Worm (Caenorhabditis elegans) whole organism, L3 larva: ENCODE results near the gene nduc-2.
A peak's percentile ranks its signal among the peaks of the same experiment; 100 is the strongest.

Experiments
- R02D3.7 ChIP-seq: fragments of 150-350 bp; optimal IDR thresholded peaks from 2 replicates; lab custom pipeline; 2014; ENCODE audit warnings: missing biosample characterization, missing genetic modification characterization
- ZK546.5 ChIP-seq: sonication (generic microtip); optimal IDR thresholded peaks from 2 replicates; lab custom pipeline; 2017; ENCODE audit warnings: missing biosample characterization, missing genetic modification characterization
- aly-2 ChIP-seq: fragments of 150-350 bp; optimal IDR thresholded peaks from 2 replicates; lab custom pipeline; 2014; ENCODE audit warnings: missing biosample characterization, missing genetic modification characterization
- ama-1 ChIP-seq: fragments of 150-350 bp; optimal IDR thresholded peaks from 2 replicates; lab custom pipeline; 2018
- ceh-28 ChIP-seq: fragments of 150-350 bp; optimal IDR thresholded peaks from 2 replicates; lab custom pipeline; 2014; ENCODE audit warnings: missing biosample characterization, missing genetic modification reagents, missing genetic modification characterization
- ceh-82 ChIP-seq: fragments of 150-350 bp; optimal IDR thresholded peaks from 2 replicates; lab custom pipeline; 2014; ENCODE audit warnings: missing biosample characterization, missing genetic modification characterization
- ceh-9 ChIP-seq: sonication (generic microtip); optimal IDR thresholded peaks from 2 replicates; lab custom pipeline; 2018; ENCODE audit warnings: missing biosample characterization, missing genetic modification characterization
- daf-12 ChIP-seq: fragments of 150-350 bp; optimal IDR thresholded peaks from 2 replicates; lab custom pipeline; 2014; ENCODE audit warnings: missing biosample characterization, missing genetic modification reagents, missing genetic modification characterization
- egl-27 ChIP-seq: sonication (generic microtip); optimal IDR thresholded peaks from 4 replicates; lab custom pipeline; 2017; ENCODE audit warnings: missing biosample characterization, missing genetic modification reagents, missing genetic modification characterization
- egl-5 ChIP-seq: fragments of 150-350 bp; optimal IDR thresholded peaks from 2 replicates; lab custom pipeline; 2017; ENCODE audit warnings: missing biosample characterization, missing genetic modification reagents, missing genetic modification characterization, inconsistent platforms
- elt-1 ChIP-seq: fragments of 150-350 bp; optimal IDR thresholded peaks from 2 replicates; lab custom pipeline; 2014; ENCODE audit warnings: missing biosample characterization, missing genetic modification characterization
- elt-2 ChIP-seq: sonication (generic microtip); optimal IDR thresholded peaks from 2 replicates; lab custom pipeline; 2016; ENCODE audit warnings: missing genetic modification reagents, mild to moderate bottlenecking, missing genetic modification characterization, missing compliant biosample characterization
- elt-3 ChIP-seq, 3 experiments: fragments of 150-350 bp in 1 of 3; sonication (generic microtip) in 2 of 3; optimal IDR thresholded peaks; 2 replicates in 2 of 3; 4 replicates in 1 of 3; lab custom pipeline; 2014 to 2017; ENCODE audit warnings: missing biosample characterization in 3 of 3, missing genetic modification characterization in 3 of 3
- fkh-10 ChIP-seq: sonication (generic microtip); optimal IDR thresholded peaks from 2 replicates; lab custom pipeline; 2017; ENCODE audit warnings: missing biosample characterization, missing genetic modification reagents, missing genetic modification characterization
- fkh-2 ChIP-seq: fragments of 150-350 bp; optimal IDR thresholded peaks from 2 replicates; lab custom pipeline; 2014; ENCODE audit warnings: missing biosample characterization, missing genetic modification reagents, missing genetic modification characterization
- hmg-11 ChIP-seq: sonication (generic microtip); optimal IDR thresholded peaks from 2 replicates; lab custom pipeline; 2016; ENCODE audit warnings: missing genetic modification characterization, missing compliant biosample characterization
- jun-1 ChIP-seq: fragments of 150-350 bp; optimal IDR thresholded peaks from 2 replicates; lab custom pipeline; 2014; ENCODE audit warnings: missing biosample characterization, missing genetic modification reagents, missing genetic modification characterization
- lin-15B ChIP-seq: fragments of 150-350 bp; optimal IDR thresholded peaks from 2 replicates; lab custom pipeline; 2014; ENCODE audit warnings: missing biosample characterization, missing genetic modification characterization
- lin-39 ChIP-seq: fragments of 150-350 bp; optimal IDR thresholded peaks from 2 replicates; lab custom pipeline; 2018; ENCODE audit warnings: missing biosample characterization, missing genetic modification reagents, missing genetic modification characterization
- mdl-1 ChIP-seq: fragments of 150-350 bp; optimal IDR thresholded peaks from 2 replicates; lab custom pipeline; 2014; ENCODE audit warnings: missing biosample characterization, missing genetic modification characterization
- nfya-1 ChIP-seq: sonication (generic microtip); optimal IDR thresholded peaks from 2 replicates; lab custom pipeline; 2017; ENCODE audit warnings: missing genetic modification characterization, mild to moderate bottlenecking, missing compliant biosample characterization, antibody characterized with exemption, moderate library complexity; ENCODE audit not compliant: insufficient read depth
- nhr-11 ChIP-seq: fragments of 150-350 bp; optimal IDR thresholded peaks from 2 replicates; lab custom pipeline; 2014; ENCODE audit warnings: missing biosample characterization, missing genetic modification characterization
- nhr-23 ChIP-seq: fragments of 150-350 bp; optimal IDR thresholded peaks from 2 replicates; lab custom pipeline; 2014; ENCODE audit warnings: missing biosample characterization, missing genetic modification reagents, missing genetic modification characterization
- nhr-25 ChIP-seq: sonication (generic microtip); optimal IDR thresholded peaks from 2 replicates; lab custom pipeline; 2017; ENCODE audit warnings: missing biosample characterization, missing genetic modification characterization
- nhr-28 ChIP-seq: fragments of 150-350 bp; optimal IDR thresholded peaks from 2 replicates; lab custom pipeline; 2014; ENCODE audit warnings: missing biosample characterization, missing genetic modification characterization
- nhr-43 ChIP-seq: sonication (generic microtip); optimal IDR thresholded peaks from 2 replicates; lab custom pipeline; 2016; ENCODE audit warnings: mild to moderate bottlenecking, missing genetic modification characterization, missing compliant biosample characterization; ENCODE audit not compliant: poor library complexity, severe bottlenecking
- nhr-76 ChIP-seq: fragments of 150-350 bp; sonication (generic microtip); optimal IDR thresholded peaks from 5 replicates; lab custom pipeline; 2014; ENCODE audit warnings: missing biosample characterization, missing genetic modification characterization
- pha-4 ChIP-seq: fragments of 150-350 bp; optimal IDR thresholded peaks from 2 replicates; lab custom pipeline; 2014; ENCODE audit warnings: missing biosample characterization, missing genetic modification reagents, missing genetic modification characterization
- pqm-1 ChIP-seq: fragments of 150-350 bp; optimal IDR thresholded peaks from 2 replicates; lab custom pipeline; 2017; ENCODE audit warnings: missing biosample characterization, missing genetic modification characterization, inconsistent platforms
- skn-1 ChIP-seq: fragments of 150-350 bp; optimal IDR thresholded peaks from 2 replicates; lab custom pipeline; 2014; ENCODE audit warnings: missing biosample characterization, missing genetic modification characterization
- snpc-4 ChIP-seq: fragments of 150-350 bp; optimal IDR thresholded peaks from 2 replicates; lab custom pipeline; 2014; ENCODE audit warnings: missing biosample characterization, missing genetic modification characterization
- tbx-2 ChIP-seq: sonication (generic microtip); optimal IDR thresholded peaks from 2 replicates; lab custom pipeline; 2016; ENCODE audit warnings: mild to moderate bottlenecking, missing genetic modification characterization, missing compliant biosample characterization
- unc-39 ChIP-seq: sonication (generic microtip); optimal IDR thresholded peaks from 4 replicates; lab custom pipeline; 2017; ENCODE audit warnings: missing biosample characterization, missing genetic modification characterization
- unc-62 ChIP-seq: fragments of 150-350 bp; sonication (generic microtip); optimal IDR thresholded peaks from 4 replicates; lab custom pipeline; 2014; ENCODE audit warnings: missing biosample characterization, missing genetic modification reagents, missing genetic modification characterization
- zag-1 ChIP-seq: fragments of 150-350 bp; optimal IDR thresholded peaks from 2 replicates; lab custom pipeline; 2014; ENCODE audit warnings: missing biosample characterization, missing genetic modification characterization
- ztf-11 ChIP-seq: fragments of 150-350 bp; optimal IDR thresholded peaks from 2 replicates; lab custom pipeline; 2014; ENCODE audit warnings: missing biosample characterization, missing genetic modification characterization

nduc-2 gene

ce11 chrIII:2804461-2804860, 17.8 kb downstream of the nduc-2 start:
- TF ChIP-seq tbx-2 = no peak
- peak; percentile 61 for TF ChIP-seq nhr-25 (tag; lab: Kevin White, UChicago)
- peak; percentile 81 for TF ChIP-seq nhr-23 (tag; lab: Kevin White, UChicago)
- TF ChIP-seq nfya-1 (tag; lab: Kevin White, UChicago) = peak; percentile 72
- TF ChIP-seq pqm-1 (tag; lab: Kevin White, UChicago) = peak; percentile 20
- TF ChIP-seq hmg-11 = peak; percentile 6
- peak; percentile 18 for TF ChIP-seq elt-2 (tag; lab: Kevin White, UChicago)
- peak; percentile 15 for TF ChIP-seq nhr-43 (tag; lab: Kevin White, UChicago)
- peak; percentile 45 for TF ChIP-seq fkh-2 (tag; lab: Kevin White, UChicago)
- peak; percentile 63 for TF ChIP-seq lin-15B (tag; lab: Kevin White, UChicago)
- no peak for TF ChIP-seq egl-5
- TF ChIP-seq ceh-82 = no peak
- no peak for TF ChIP-seq mdl-1 (tag; lab: Kevin White, UChicago)
- TF ChIP-seq snpc-4 (tag; lab: Kevin White, UChicago) = peak; percentile 42
- TF ChIP-seq ztf-11 (tag; lab: Kevin White, UChicago) = no peak
- peak; percentile 96 for TF ChIP-seq pha-4 (tag; lab: Kevin White, UChicago)

ce11 chrIII:2805084-2805483, 18.4 kb downstream of the nduc-2 start, which contains the start of gene Y71H2AM.3:
Y71H2AM.3 (plus strand) TSS chrIII:2805430.
- TF ChIP-seq ceh-9 = no peak
- no peak for TF ChIP-seq unc-62 (GFP tag; lab: Kevin White, UChicago)
- TF ChIP-seq jun-1 (tag; lab: Kevin White, UChicago) = peak; percentile 3
- TF ChIP-seq elt-2 (tag; lab: Kevin White, UChicago) = no peak
- TF ChIP-seq elt-3 (tag; optimal IDR thresholded peaks at IDR 0.05; lab: Kevin White, UChicago) = no peak
- TF ChIP-seq ZK546.5 (tag; lab: Kevin White, UChicago) = no peak
- peak; percentile 56 for TF ChIP-seq pha-4 (tag; lab: Kevin White, UChicago)
- TF ChIP-seq nfya-1 (tag; lab: Kevin White, UChicago) = peak; percentile 52
- no peak for TF ChIP-seq snpc-4 (tag; lab: Kevin White, UChicago)
- no peak for TF ChIP-seq lin-39 (tag; lab: Kevin White, UChicago)
- TF ChIP-seq nhr-28 (tag; lab: Kevin White, UChicago) = no peak
- peak; percentile 4 for TF ChIP-seq ceh-28
- no peak for TF ChIP-seq pqm-1 (tag; lab: Kevin White, UChicago)
- TF ChIP-seq nhr-23 (tag; lab: Kevin White, UChicago) = peak; percentile 26
- TF ChIP-seq lin-15B (tag; lab: Kevin White, UChicago) = peak; percentile 76
- TF ChIP-seq ztf-11 (tag; lab: Kevin White, UChicago) = no peak
- TF ChIP-seq skn-1 (tag; lab: Kevin White, UChicago) = no peak
- no peak for TF ChIP-seq nhr-76 (tag; lab: Kevin White, UChicago)
- no peak for TF ChIP-seq unc-39
- TF ChIP-seq ama-1 = peak; percentile 68
- TF ChIP-seq mdl-1 (tag; lab: Kevin White, UChicago) = no peak
- no peak for TF ChIP-seq fkh-2 (tag; lab: Kevin White, UChicago)
- no peak for TF ChIP-seq hmg-11
- TF ChIP-seq egl-27 (tag; lab: Kevin White, UChicago) = no peak
- TF ChIP-seq daf-12 (tag; lab: Kevin White, UChicago) = no peak
- no peak for TF ChIP-seq R02D3.7
- TF ChIP-seq tbx-2 = no peak
- TF ChIP-seq nhr-11 = no peak
- TF ChIP-seq zag-1 (tag; lab: Kevin White, UChicago) = no peak
- TF ChIP-seq nhr-25 (tag; lab: Kevin White, UChicago) = no peak

ce11 chrIII:2811410-2811809, 24.8 kb downstream of the nduc-2 start:
- TF ChIP-seq ceh-28 = no peak
- peak; percentile 38 for TF ChIP-seq aly-2 (tag; lab: Kevin White, UChicago)
- peak; percentile 14 for TF ChIP-seq nhr-43 (tag; lab: Kevin White, UChicago)
- TF ChIP-seq nhr-76 (tag; lab: Kevin White, UChicago) = no peak
- no peak for TF ChIP-seq pha-4 (tag; lab: Kevin White, UChicago)
- TF ChIP-seq elt-1 (tag; lab: Kevin White, UChicago) = no peak
- TF ChIP-seq unc-39 = no peak
- peak; percentile 3 for TF ChIP-seq elt-2 (tag; lab: Kevin White, UChicago)
- no peak for TF ChIP-seq jun-1 (tag; lab: Kevin White, UChicago)
- no peak for TF ChIP-seq fkh-2 (tag; lab: Kevin White, UChicago)
- no peak for TF ChIP-seq nfya-1 (tag; lab: Kevin White, UChicago)
- TF ChIP-seq hmg-11 = no peak
- TF ChIP-seq mdl-1 (tag; lab: Kevin White, UChicago) = no peak
- TF ChIP-seq ceh-82 = no peak
- no peak for TF ChIP-seq pqm-1 (tag; lab: Kevin White, UChicago)
- TF ChIP-seq nhr-11 = no peak
- no peak for TF ChIP-seq nhr-25 (tag; lab: Kevin White, UChicago)
- TF ChIP-seq fkh-10 (GFP tag; lab: Kevin White, UChicago) = no peak
- TF ChIP-seq zag-1 (tag; lab: Kevin White, UChicago) = no peak
- TF ChIP-seq R02D3.7 = no peak
